Fruit fly (Drosophila melanogaster) whole organism: ENCODE results near the gene Pkc98E.

Source experiments
- CG8478 ChIP-seq: fragments of >200 bp; optimal IDR thresholded peaks from 2 replicates; lab custom pipeline; 2018; ENCODE audit warnings: inconsistent platforms
- Dll ChIP-seq: fragments of >200 bp; optimal IDR thresholded peaks from 2 replicates; lab custom pipeline; 2017
- EcR ChIP-seq, 2 experiments: fragments of >200 bp; optimal IDR thresholded peaks; 2 replicates each; lab custom pipeline; 2017; ENCODE audit warnings: missing biosample characterization in 2 of 2, missing genetic modification characterization in 2 of 2, missing genetic modification reagents in 2 of 2
- pan ChIP-seq: fragments of >200 bp; optimal IDR thresholded peaks from 2 replicates; lab custom pipeline; 2017
- psq ChIP-seq: fragments of >200 bp; optimal IDR thresholded peaks from 2 replicates; lab custom pipeline; 2017
- usp ChIP-seq: fragments of >200 bp; optimal IDR thresholded peaks from 2 replicates; lab custom pipeline; 2017; ENCODE audit warnings: missing biosample characterization, missing genetic modification characterization, mixed read lengths

Gene Pkc98E

dm6 chr3R:29074001-29074609, 35.1 kb downstream of the Pkc98E start:
- TF ChIP-seq EcR (GFP tag; optimal IDR thresholded peaks at IDR 0.05; lab: Kevin White, UChicago) (peak in 1 of 2 experiments; percentile 0), pan (lab: Kevin White, UChicago) (no peak)

dm6 chr3R:29075631-29076398, 36.9 kb downstream of the Pkc98E start:
- TF ChIP-seq pan (lab: Kevin White, UChicago) (no peak), Dll (lab: Kevin White, UChicago) (no peak), CG8478 (lab: Kevin White, UChicago) (no peak), EcR (GFP tag; optimal IDR thresholded peaks at IDR 0.05; lab: Kevin White, UChicago) (no peak), psq (lab: Kevin White, UChicago) (no peak), usp (GFP tag; lab: Kevin White, UChicago) (no peak)

dm6 chr3R:29076609-29077008, 37.7 kb downstream of the Pkc98E start:
- TF ChIP-seq usp (GFP tag; lab: Kevin White, UChicago): no peak
- no peak for TF ChIP-seq EcR (GFP tag; optimal IDR thresholded peaks at IDR 0.05; lab: Kevin White, UChicago)
- TF ChIP-seq pan (lab: Kevin White, UChicago): no peak
- TF ChIP-seq CG8478 (lab: Kevin White, UChicago): no peak
- no peak for TF ChIP-seq psq (lab: Kevin White, UChicago)
- no peak for TF ChIP-seq Dll (lab: Kevin White, UChicago)

dm6 chr3R:29077572-29077971, 38.6 kb downstream of the Pkc98E start:
- TF ChIP-seq CG8478 (lab: Kevin White, UChicago): no peak
- no peak for TF ChIP-seq usp (GFP tag; lab: Kevin White, UChicago)
- no peak for TF ChIP-seq EcR (GFP tag; optimal IDR thresholded peaks at IDR 0.05; lab: Kevin White, UChicago)
- TF ChIP-seq pan (lab: Kevin White, UChicago): no peak
- TF ChIP-seq Dll (lab: Kevin White, UChicago): no peak
- TF ChIP-seq psq (lab: Kevin White, UChicago): no peak

dm6 chr3R:29082034-29082433, 43.1 kb downstream of the Pkc98E start:
- TF ChIP-seq Dll (lab: Kevin White, UChicago) (no peak), CG8478 (lab: Kevin White, UChicago) (no peak), usp (GFP tag; lab: Kevin White, UChicago) (no peak), psq (lab: Kevin White, UChicago) (no peak), pan (lab: Kevin White, UChicago) (no peak), EcR (GFP tag; optimal IDR thresholded peaks at IDR 0.05; lab: Kevin White, UChicago) (no peak)

dm6 chr3R:29082511-29083296, 43.7 kb downstream of the Pkc98E start:
- no peak for TF ChIP-seq EcR (GFP tag; optimal IDR thresholded peaks at IDR 0.05; lab: Kevin White, UChicago)
- no peak for TF ChIP-seq Dll (lab: Kevin White, UChicago)
- no peak for TF ChIP-seq usp (GFP tag; lab: Kevin White, UChicago)
- TF ChIP-seq pan (lab: Kevin White, UChicago): no peak
- no peak for TF ChIP-seq psq (lab: Kevin White, UChicago)
- no peak for TF ChIP-seq CG8478 (lab: Kevin White, UChicago)

- TF ChIP-seq pan (lab: Kevin White, UChicago) (no peak), usp (GFP tag; lab: Kevin White, UChicago) (no peak), psq (lab: Kevin White, UChicago) (no peak), EcR (GFP tag; optimal IDR thresholded peaks at IDR 0.05; lab: Kevin White, UChicago) (no peak), CG8478 (lab: Kevin White, UChicago) (no peak), Dll (lab: Kevin White, UChicago) (no peak)
Observed at dm6 chr3R:29083459-29084457, 44.8 kb downstream of the Pkc98E start.

dm6 chr3R:29086896-29087295, 47.9 kb downstream of the Pkc98E start:
- TF ChIP-seq EcR (GFP tag; optimal IDR thresholded peaks at IDR 0.05; lab: Kevin White, UChicago) (no peak), usp (GFP tag; lab: Kevin White, UChicago) (no peak), CG8478 (lab: Kevin White, UChicago) (no peak)

dm6 chr3R:29087302-29087782, 48.4 kb downstream of the Pkc98E start:
- no peak for TF ChIP-seq EcR (GFP tag; optimal IDR thresholded peaks at IDR 0.05; lab: Kevin White, UChicago)
- no peak for TF ChIP-seq usp (GFP tag; lab: Kevin White, UChicago)
- TF ChIP-seq Dll (lab: Kevin White, UChicago): no peak
- no peak for TF ChIP-seq CG8478 (lab: Kevin White, UChicago)
- TF ChIP-seq pan (lab: Kevin White, UChicago): no peak
- no peak for TF ChIP-seq psq (lab: Kevin White, UChicago)

- TF ChIP-seq CG8478 (lab: Kevin White, UChicago): no peak
- TF ChIP-seq EcR (GFP tag; optimal IDR thresholded peaks at IDR 0.05; lab: Kevin White, UChicago): no peak
- no peak for TF ChIP-seq usp (GFP tag; lab: Kevin White, UChicago)
- TF ChIP-seq Dll (lab: Kevin White, UChicago): peak; percentile 79
- TF ChIP-seq pan (lab: Kevin White, UChicago): no peak
- no peak for TF ChIP-seq psq (lab: Kevin White, UChicago)
Observed at dm6 chr3R:29087926-29088487, 49.1 kb downstream of the Pkc98E start.
